Worm (Caenorhabditis elegans) whole organism, mixed stage, embryonic: ENCODE data around the gene Y46E12A.2.

ENCODE experiments used
- M03D4.4 ChIP-seq: sonication (generic microtip); optimal IDR thresholded peaks from 2 replicates; lab custom pipeline; 2017; ENCODE audit warnings: mild to moderate bottlenecking, missing genetic modification characterization, missing compliant biosample characterization
- ces-1 ChIP-seq: fragments of 150-350 bp; optimal IDR thresholded peaks from 2 replicates; lab custom pipeline; 2014; ENCODE audit warnings: missing biosample characterization, missing genetic modification reagents, missing genetic modification characterization
- elt-1 ChIP-seq: sonication (generic microtip); optimal IDR thresholded peaks from 2 replicates; lab custom pipeline; 2017; ENCODE audit warnings: missing genetic modification characterization, mild to moderate bottlenecking, missing compliant biosample characterization, antibody characterized with exemption, moderate library complexity, borderline replicate concordance; ENCODE audit not compliant: insufficient read depth
- elt-3 ChIP-seq: fragments of 150-350 bp; optimal IDR thresholded peaks from 2 replicates; lab custom pipeline; 2014; ENCODE audit warnings: missing biosample characterization, missing genetic modification characterization
- ham-2 ChIP-seq: fragments of 200-800 bp; sonication (Bioruptor generic); optimal IDR thresholded peaks from 2 replicates; lab custom pipeline; 2018; ENCODE audit warnings: mild to moderate bottlenecking, missing genetic modification characterization, missing compliant biosample characterization
- lin-13 ChIP-seq: fragments of 150-350 bp; optimal IDR thresholded peaks from 2 replicates; lab custom pipeline; 2014; ENCODE audit warnings: missing biosample characterization, missing genetic modification characterization
- lsy-2 ChIP-seq: fragments of 150-350 bp; optimal IDR thresholded peaks from 2 replicates; lab custom pipeline; 2014; ENCODE audit warnings: missing biosample characterization, missing genetic modification characterization
- mab-5 ChIP-seq: fragments of 150-350 bp; optimal IDR thresholded peaks from 2 replicates; lab custom pipeline; 2014; ENCODE audit warnings: missing biosample characterization, missing genetic modification characterization
- mep-1 ChIP-seq: fragments of 150-350 bp; optimal IDR thresholded peaks from 2 replicates; lab custom pipeline; 2017; ENCODE audit warnings: missing biosample characterization, missing genetic modification reagents, missing genetic modification characterization, inconsistent platforms
- sem-2 ChIP-seq: fragments of 200-800 bp; sonication (Bioruptor generic); optimal IDR thresholded peaks from 2 replicates; lab custom pipeline; 2018; ENCODE audit warnings: mild to moderate bottlenecking, missing genetic modification characterization, missing compliant biosample characterization
- snpc-4 ChIP-seq: fragments of 150-350 bp; optimal IDR thresholded peaks from 2 replicates; lab custom pipeline; 2014; ENCODE audit warnings: missing biosample characterization, missing genetic modification characterization
- unc-39 ChIP-seq: fragments of 150-350 bp; optimal IDR thresholded peaks from 2 replicates; lab custom pipeline; 2014; ENCODE audit warnings: missing biosample characterization, missing genetic modification characterization
- unc-62 ChIP-seq: fragments of 150-350 bp; optimal IDR thresholded peaks from 2 replicates; lab custom pipeline; 2014; ENCODE audit warnings: missing biosample characterization, missing genetic modification reagents, missing genetic modification characterization
- zip-8 ChIP-seq: fragments of 150-350 bp; optimal IDR thresholded peaks from 2 replicates; lab custom pipeline; 2014; ENCODE audit warnings: missing biosample characterization, missing genetic modification characterization

- TF ChIP-seq M03D4.4 (no peak), mep-1 (tag; lab: Kevin White, UChicago) (no peak), sem-2 (GFP tag; lab: Kevin White, UChicago) (no peak), lin-13 (tag; lab: Kevin White, UChicago) (no peak), unc-62 (GFP tag; lab: Kevin White, UChicago) (no peak), elt-3 (tag; lab: Kevin White, UChicago) (no peak), ham-2 (no peak), mab-5 (tag; lab: Kevin White, UChicago) (no peak), lsy-2 (no peak), snpc-4 (tag; lab: Kevin White, UChicago) (no peak), elt-1 (tag; lab: Kevin White, UChicago) (no peak), zip-8 (tag; lab: Kevin White, UChicago) (no peak), unc-39 (tag; lab: Kevin White, UChicago) (no peak), ces-1 (GFP tag; lab: Kevin White, UChicago) (no peak)
Measured at ce11 chrIII:1743081-1743480, 15.7 kb upstream of the Y46E12A.2 start.
